Fruit fly (Drosophila melanogaster) whole organism: Measurements from ENCODE around the gene CG7985.

Experiments used
- Dll ChIP-seq: fragments of >200 bp; optimal IDR thresholded peaks from 2 replicates; lab custom pipeline; 2017
- pan ChIP-seq: fragments of >200 bp; optimal IDR thresholded peaks from 2 replicates; lab custom pipeline; 2017

- TF ChIP-seq pan (lab: Kevin White, UChicago) (no peak), Dll (lab: Kevin White, UChicago) (no peak)
Measured at dm6 chr3R:18169982-18170531, 29.6 kb upstream of the CG7985 start.
